Fruit fly (Drosophila melanogaster): ENCODE measurements around the gene CG12609.
A peak's percentile ranks its signal among the peaks of the same experiment; 100 is the strongest.

Gene CG12609

DNA sequence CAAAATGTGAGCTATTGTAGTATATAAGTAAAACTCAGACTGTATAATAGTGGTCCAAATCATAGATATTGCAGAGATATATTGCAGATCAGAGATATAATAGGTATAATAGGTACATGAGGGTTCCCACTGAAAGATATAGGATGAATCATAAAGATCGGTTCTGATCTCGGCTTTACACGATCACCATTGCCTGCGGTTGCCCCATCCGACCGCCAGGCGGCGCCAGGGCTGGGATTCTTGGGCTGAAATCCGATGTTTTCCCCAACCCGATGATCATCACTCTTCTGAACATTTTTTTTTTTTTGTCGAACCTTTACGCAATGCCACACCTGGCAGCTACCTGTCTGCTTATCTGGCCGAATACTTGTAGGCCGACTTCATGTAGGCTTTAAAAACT, 44.2 kb downstream of the CG12609 start:
- TF ChIP-seq D1 (tag; optimal IDR thresholded peaks at IDR 0.05), result peak; percentile 28
- TF ChIP-seq CG9948 (tag; optimal IDR thresholded peaks at IDR 0.05), result no peak

DNA sequence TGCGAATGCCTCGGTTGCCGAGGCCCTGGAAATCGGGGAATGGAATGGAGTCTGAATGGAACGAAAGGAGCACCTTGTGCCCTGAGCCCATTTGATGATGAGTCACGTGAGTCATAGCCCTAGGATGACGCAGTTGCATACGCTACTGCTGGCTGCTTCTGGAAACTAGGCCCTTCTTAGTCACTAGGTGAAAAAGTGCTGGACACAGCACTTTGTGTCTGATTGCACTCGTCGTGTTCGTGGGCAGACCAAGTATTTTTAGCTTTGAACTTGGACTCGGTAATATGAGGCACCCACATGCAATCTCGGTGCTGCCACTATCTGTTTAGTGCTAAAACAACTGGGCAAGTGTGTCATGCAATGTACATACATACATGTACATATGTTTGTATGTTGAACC, 45.9 kb downstream of the CG12609 start:
- TF ChIP-seq CG17806 (tag; optimal IDR thresholded peaks at IDR 0.05) (no peak), Pif1B (GFP tag; optimal IDR thresholded peaks at IDR 0.05) (no peak), CG14655 (GFP tag; optimal IDR thresholded peaks at IDR 0.05) (no peak), CG12605 (GFP tag; IDR thresholded peaks at IDR 0.05) (no peak), CG15710 (tag; optimal IDR thresholded peaks at IDR 0.05) (no peak), CG8301 (tag; optimal IDR thresholded peaks at IDR 0.05) (no peak), D1 (tag; optimal IDR thresholded peaks at IDR 0.05) (no peak), gl (tag; optimal IDR thresholded peaks at IDR 0.05) (no peak), CG8159 (tag; optimal IDR thresholded peaks at IDR 0.05) (no peak), CG34367 (tag; optimal IDR thresholded peaks at IDR 0.05) (no peak)

DNA sequence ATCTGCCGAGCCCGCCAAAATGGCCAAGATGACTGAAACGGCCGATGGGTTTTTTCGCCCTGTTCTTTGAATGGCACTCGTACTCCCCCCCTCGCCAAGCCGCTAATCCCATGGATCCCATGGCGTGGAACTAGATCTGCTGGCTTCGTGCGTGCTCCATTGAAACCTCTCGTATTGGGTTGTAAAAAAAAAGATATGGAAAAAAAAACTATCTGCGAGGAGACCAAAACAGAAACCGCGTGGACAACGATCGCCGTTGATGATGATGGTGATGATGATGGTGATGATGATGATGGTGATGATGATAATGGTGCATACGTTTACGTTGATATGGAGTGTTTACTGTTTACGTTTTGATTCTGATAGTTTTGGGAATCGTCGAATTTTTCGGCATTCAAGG, 46.4 kb downstream of the CG12609 start:
- peak; percentile 82 for TF ChIP-seq EcR (GFP tag; optimal IDR thresholded peaks at IDR 0.05)
- TF ChIP-seq CG9948 (tag; optimal IDR thresholded peaks at IDR 0.05), result no peak
- peak; percentile 2 for TF ChIP-seq CG8159 (tag; optimal IDR thresholded peaks at IDR 0.05)
- peak; percentile 6 for TF ChIP-seq CG34367 (tag; optimal IDR thresholded peaks at IDR 0.05)
- no peak for TF ChIP-seq CG8301 (tag; optimal IDR thresholded peaks at IDR 0.05)

DNA sequence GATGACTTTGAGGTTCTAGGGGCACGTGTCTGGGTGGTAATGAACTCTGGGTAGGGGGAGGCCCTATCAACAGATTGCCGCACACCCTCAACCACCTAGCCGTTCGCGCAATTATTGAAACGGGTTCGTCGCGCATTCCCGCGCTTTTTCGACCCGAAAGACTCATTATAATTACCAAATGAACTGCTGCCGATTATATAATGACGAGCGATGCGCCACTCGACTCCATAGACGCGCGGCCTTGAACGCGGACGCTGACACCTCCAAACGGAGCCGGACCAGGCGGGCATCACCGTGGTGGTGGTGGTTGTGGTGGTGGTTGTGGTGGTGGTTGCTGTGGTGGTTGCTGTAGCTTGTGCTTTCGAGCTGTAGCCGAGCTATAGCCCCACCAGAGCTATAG, 47.5 kb downstream of the CG12609 start:
- TF ChIP-seq CG13204 (GFP tag; optimal IDR thresholded peaks at IDR 0.05) (no peak), EcR (GFP tag; optimal IDR thresholded peaks at IDR 0.05) (peak; percentile 21)

DNA sequence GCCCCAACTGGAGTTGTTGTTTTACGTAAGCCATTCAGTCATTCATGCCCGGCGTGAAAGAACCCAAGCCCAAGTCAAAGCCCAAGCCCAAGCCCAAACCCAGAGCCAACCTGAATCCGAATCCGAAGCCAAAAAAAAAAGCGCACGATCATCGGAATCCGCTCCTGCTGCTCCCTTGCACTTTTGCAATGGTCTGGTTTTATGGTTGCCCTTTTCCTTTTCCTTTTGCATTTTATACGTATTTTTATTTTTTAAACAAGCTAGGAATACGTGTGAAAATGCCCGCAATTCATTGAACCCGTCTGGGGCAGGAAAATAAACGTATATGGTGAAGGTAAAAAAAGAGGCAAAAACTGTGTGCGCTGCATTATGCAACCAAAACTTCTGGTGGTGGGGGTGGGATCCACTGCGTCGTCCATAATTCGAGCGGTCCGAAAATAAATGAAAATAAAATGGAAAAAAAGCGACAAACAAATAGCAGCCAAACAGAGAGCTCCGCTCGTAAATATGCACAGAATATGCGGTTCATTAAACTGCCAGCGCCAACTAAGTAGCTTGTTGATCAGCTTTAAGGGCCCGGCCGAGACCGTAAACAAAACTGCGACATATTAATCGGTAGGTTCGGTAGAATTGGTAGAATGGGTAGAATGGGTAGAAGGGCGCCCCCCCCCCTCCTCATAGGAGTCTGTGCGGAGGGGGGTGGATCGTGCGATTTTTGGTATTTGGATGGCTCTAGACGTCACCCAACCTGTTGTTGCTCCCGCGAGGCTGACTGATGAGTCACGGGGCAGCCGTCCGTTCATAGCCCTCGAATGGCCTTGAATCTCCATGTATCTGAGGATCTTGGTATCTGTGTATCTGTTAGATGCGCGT, 48.6 kb downstream of the CG12609 start:
- TF ChIP-seq CG13204 (GFP tag; optimal IDR thresholded peaks at IDR 0.05) (no peak), gl (tag; optimal IDR thresholded peaks at IDR 0.05) (peak; percentile 26), EcR (GFP tag; optimal IDR thresholded peaks at IDR 0.05) (peak; percentile 92), CG8159 (tag; optimal IDR thresholded peaks at IDR 0.05) (peak; percentile 28), Pif1A (GFP tag; optimal IDR thresholded peaks at IDR 0.05) (no peak)

Measured in whole organism, pupa.